Fruit fly (Drosophila melanogaster) whole organism, prepupa: ENCODE results near the gene Exn.

Experiments used
- Blimp-1 ChIP-seq: fragments of 200-800 bp; sonication (Bioruptor generic); optimal IDR thresholded peaks from 3 replicates; lab custom pipeline; 2017; ENCODE audit warnings: missing biosample characterization, missing genetic modification characterization, mild to moderate bottlenecking, moderate library complexity, missing genetic modification reagents
- CG10631 ChIP-seq: fragments of 200-800 bp; sonication (Bioruptor generic); optimal IDR thresholded peaks from 2 replicates; lab custom pipeline; 2016; ENCODE audit warnings: missing biosample characterization, missing genetic modification characterization
- CG10669 ChIP-seq: fragments of 200-800 bp; sonication (Bioruptor generic); optimal IDR thresholded peaks from 3 replicates; lab custom pipeline; 2018; ENCODE audit warnings: missing biosample characterization, mild to moderate bottlenecking, missing genetic modification characterization, moderate library complexity
- CG11294 ChIP-seq: fragments of 200-800 bp; sonication (Bioruptor generic); IDR thresholded peaks from 2 replicates; pipeline ENCODE4 v1.3.6; 2022; ENCODE audit warnings: missing biosample characterization, missing genetic modification characterization
- CG11762 ChIP-seq: fragments of 200-800 bp; sonication (Bioruptor generic); optimal IDR thresholded peaks from 3 replicates; lab custom pipeline; 2016; ENCODE audit warnings: missing biosample characterization, missing genetic modification characterization; ENCODE audit not compliant: insufficient read depth
- CG11902 ChIP-seq: fragments of 200-800 bp; sonication (Bioruptor generic); optimal IDR thresholded peaks from 3 replicates; lab custom pipeline; 2016; ENCODE audit warnings: missing biosample characterization, missing genetic modification characterization
- CG15336 ChIP-seq: fragments of 200-800 bp; sonication (Bioruptor generic); IDR thresholded peaks from 2 replicates; pipeline ENCODE4 v1.3.6; 2022; ENCODE audit warnings: missing biosample characterization, missing genetic modification characterization
- CG1621 ChIP-seq: fragments of 200-800 bp; sonication (Bioruptor generic); optimal IDR thresholded peaks from 3 replicates; lab custom pipeline; 2018; ENCODE audit warnings: missing biosample characterization, mild to moderate bottlenecking, missing genetic modification characterization
- CG3032 ChIP-seq: fragments of 200-800 bp; optimal IDR thresholded peaks from 2 replicates; lab custom pipeline; 2019; ENCODE audit warnings: missing biosample characterization, mild to moderate bottlenecking, missing genetic modification characterization, moderate library complexity
- CG31627 ChIP-seq: fragments of 200-800 bp; sonication (Bioruptor generic); optimal IDR thresholded peaks from 3 replicates; lab custom pipeline; 2016; ENCODE audit warnings: missing biosample characterization, missing genetic modification characterization
- CG32006 ChIP-seq: fragments of 200-800 bp; sonication (Bioruptor generic); optimal IDR thresholded peaks from 3 replicates; lab custom pipeline; 2017; ENCODE audit warnings: missing biosample characterization, mild to moderate bottlenecking, missing genetic modification characterization
- CG3919 ChIP-seq: fragments of 200-800 bp; sonication (Bioruptor generic); optimal IDR thresholded peaks from 3 replicates; lab custom pipeline; 2016; ENCODE audit warnings: missing biosample characterization, missing genetic modification characterization
- CG4318 ChIP-seq: fragments of 200-800 bp; sonication (Bioruptor generic); optimal IDR thresholded peaks from 3 replicates; lab custom pipeline; 2017; ENCODE audit warnings: missing biosample characterization, mild to moderate bottlenecking, missing genetic modification characterization
- CG6276 ChIP-seq: fragments of 200-800 bp; sonication (Bioruptor generic); optimal IDR thresholded peaks from 2 replicates; lab custom pipeline; 2017; ENCODE audit warnings: missing biosample characterization, mild to moderate bottlenecking, missing genetic modification characterization
- CG6792 ChIP-seq: fragments of 200-800 bp; sonication (Bioruptor generic); optimal IDR thresholded peaks from 3 replicates; lab custom pipeline; 2016; ENCODE audit warnings: missing biosample characterization, missing genetic modification characterization
- CG6808 ChIP-seq: fragments of 200-800 bp; sonication (Bioruptor generic); optimal IDR thresholded peaks from 3 replicates; lab custom pipeline; 2017; ENCODE audit warnings: missing biosample characterization, missing genetic modification characterization, mild to moderate bottlenecking, moderate library complexity, missing genetic modification reagents
- CG7368 ChIP-seq: fragments of 200-800 bp; sonication (Bioruptor generic); optimal IDR thresholded peaks from 3 replicates; lab custom pipeline; 2016; ENCODE audit warnings: missing biosample characterization, missing genetic modification characterization
- CG8119 ChIP-seq: fragments of 200-800 bp; sonication (Bioruptor generic); IDR thresholded peaks from 3 replicates; pipeline ENCODE4 v1.3.6; 2022; ENCODE audit warnings: missing biosample characterization, missing genetic modification characterization
- CG9139 ChIP-seq: fragments of 200-800 bp; sonication (Bioruptor generic); optimal IDR thresholded peaks from 3 replicates; lab custom pipeline; 2017; ENCODE audit warnings: missing biosample characterization, mild to moderate bottlenecking, missing genetic modification characterization
- Eip78C ChIP-seq: fragments of 200-800 bp; sonication (Bioruptor generic); peaks from one replicate; lab custom pipeline; 2016; ENCODE audit warnings: missing biosample characterization, missing genetic modification characterization
- Eip93F ChIP-seq: fragments of 200-800 bp; sonication (Bioruptor generic); optimal IDR thresholded peaks from 2 replicates; lab custom pipeline; 2016; ENCODE audit warnings: missing biosample characterization, mild to moderate bottlenecking, missing genetic modification characterization
- Ets21C ChIP-seq: fragments of 200-800 bp; sonication (Bioruptor generic); optimal IDR thresholded peaks from 3 replicates; lab custom pipeline; 2016; ENCODE audit warnings: missing biosample characterization, missing genetic modification characterization
- Ets96B ChIP-seq: fragments of 200-800 bp; optimal IDR thresholded peaks from 2 replicates; lab custom pipeline; 2019; ENCODE audit warnings: missing biosample characterization, mild to moderate bottlenecking, missing genetic modification characterization, moderate library complexity
- Gug ChIP-seq: fragments of 200-800 bp; sonication (Bioruptor generic); IDR thresholded peaks from 2 replicates; pipeline ENCODE4 v1.3.6; 2022; ENCODE audit warnings: missing biosample characterization, missing genetic modification characterization
- Hr39 ChIP-seq: fragments of 200-800 bp; sonication (Bioruptor generic); optimal IDR thresholded peaks from 2 replicates; lab custom pipeline; 2016; ENCODE audit warnings: missing biosample characterization, missing genetic modification characterization
- Hr4 ChIP-seq: fragments of 200-800 bp; sonication (Bioruptor generic); optimal IDR thresholded peaks from 3 replicates; lab custom pipeline; 2016; ENCODE audit warnings: missing biosample characterization, missing genetic modification characterization
- Met ChIP-seq: fragments of 200-800 bp; sonication (Bioruptor generic); optimal IDR thresholded peaks from 3 replicates; lab custom pipeline; 2016; ENCODE audit warnings: missing biosample characterization, missing genetic modification characterization
- OdsH ChIP-seq: fragments of 200-800 bp; sonication (Bioruptor generic); optimal IDR thresholded peaks from 3 replicates; lab custom pipeline; 2016; ENCODE audit warnings: missing biosample characterization, missing genetic modification characterization
- Sox102F ChIP-seq: fragments of 200-800 bp; sonication (Bioruptor generic); optimal IDR thresholded peaks from 2 replicates; lab custom pipeline; 2016; ENCODE audit warnings: missing biosample characterization, mild to moderate bottlenecking, missing genetic modification characterization
- Sox14 ChIP-seq: fragments of 200-800 bp; sonication (Bioruptor generic); optimal IDR thresholded peaks from 3 replicates; lab custom pipeline; 2016; ENCODE audit warnings: missing biosample characterization, missing genetic modification characterization
- achi ChIP-seq: fragments of 200-800 bp; sonication (Bioruptor generic); optimal IDR thresholded peaks from 3 replicates; lab custom pipeline; 2016; ENCODE audit warnings: missing biosample characterization, missing genetic modification characterization
- cyc ChIP-seq: fragments of 200-800 bp; sonication (Bioruptor generic); optimal IDR thresholded peaks from 3 replicates; lab custom pipeline; 2016; ENCODE audit warnings: missing biosample characterization, missing genetic modification characterization
- eg ChIP-seq: fragments of 200-800 bp; sonication (Bioruptor generic); IDR thresholded peaks from 3 replicates; pipeline ENCODE4 v1.3.6; 2022; ENCODE audit warnings: missing biosample characterization, missing genetic modification characterization
- esn ChIP-seq: fragments of 200-800 bp; sonication (Bioruptor generic); optimal IDR thresholded peaks from 2 replicates; lab custom pipeline; 2016; ENCODE audit warnings: missing biosample characterization, mild to moderate bottlenecking, missing genetic modification characterization, moderate library complexity
- fd85E ChIP-seq: fragments of 200-800 bp; sonication (Bioruptor generic); optimal IDR thresholded peaks from 3 replicates; lab custom pipeline; 2016; ENCODE audit warnings: missing biosample characterization, missing genetic modification characterization
- fkh ChIP-seq: fragments of 200-800 bp; sonication (Bioruptor generic); optimal IDR thresholded peaks from 3 replicates; lab custom pipeline; 2017; ENCODE audit warnings: missing biosample characterization, mild to moderate bottlenecking, missing genetic modification characterization, moderate library complexity
- lz ChIP-seq: fragments of 200-800 bp; sonication (Bioruptor generic); optimal IDR thresholded peaks from 3 replicates; lab custom pipeline; 2016; ENCODE audit warnings: missing biosample characterization, missing genetic modification characterization
- spab ChIP-seq: fragments of 200-800 bp; sonication (Bioruptor generic); optimal IDR thresholded peaks from 2 replicates; lab custom pipeline; 2017; ENCODE audit warnings: missing biosample characterization, mild to moderate bottlenecking, missing genetic modification characterization, missing genetic modification reagents
- svp ChIP-seq: fragments of 200-800 bp; sonication (Bioruptor generic); peaks from one replicate; lab custom pipeline; 2016; ENCODE audit warnings: missing biosample characterization, missing genetic modification characterization
- topi ChIP-seq: fragments of 200-800 bp; sonication (Bioruptor generic); optimal IDR thresholded peaks from 3 replicates; lab custom pipeline; 2016; ENCODE audit warnings: missing biosample characterization, missing genetic modification characterization
- vri ChIP-seq: fragments of 200-800 bp; sonication (Bioruptor generic); optimal IDR thresholded peaks from 3 replicates; lab custom pipeline; 2016; ENCODE audit warnings: missing biosample characterization, mild to moderate bottlenecking, missing genetic modification characterization

Gene Exn

dm6 chr3L:17004218-17004759 lies 34.5 kb downstream of the Exn start (continued):
- peak; percentile 91 for TF ChIP-seq spab (GFP tag; lab: Kevin White, UChicago)
- TF ChIP-seq fkh (GFP tag; lab: Kevin White, UChicago): no peak
- peak; percentile 89 for TF ChIP-seq lz (GFP tag; lab: Kevin White, UChicago)
- peak; percentile 92 for TF ChIP-seq Sox14 (GFP tag; lab: Kevin White, UChicago)
- TF ChIP-seq CG11294 (GFP tag; lab: Robert Waterston, UW): peak; percentile 73; the same call in 1 of the 2 replicates
- TF ChIP-seq Sox102F (GFP tag; lab: Kevin White, UChicago): peak; percentile 79
- peak; percentile 91 for TF ChIP-seq CG6792 (GFP tag; lab: Kevin White, UChicago)
- peak; percentile 93 for TF ChIP-seq CG15336 (GFP tag; lab: Robert Waterston, UW)
- peak; percentile 47 for TF ChIP-seq Blimp-1
- peak; percentile 86 for TF ChIP-seq Hr39 (GFP tag; lab: Kevin White, UChicago)
- peak; percentile 87 for TF ChIP-seq CG11762
- TF ChIP-seq CG11902 (GFP tag; lab: Kevin White, UChicago): peak; percentile 85
- peak; percentile 97 for TF ChIP-seq CG10669 (GFP tag; lab: Kevin White, UChicago)
- peak; percentile 95 for TF ChIP-seq Hr4 (GFP tag; lab: Kevin White, UChicago)
- peak; percentile 89 for TF ChIP-seq esn
- peak; percentile 92 for TF ChIP-seq CG3919
- peak; percentile 89 for TF ChIP-seq achi (GFP tag; lab: Kevin White, UChicago)
- TF ChIP-seq fd85E (GFP tag; lab: Kevin White, UChicago): peak; percentile 71
- TF ChIP-seq CG7368: peak; percentile 90
- TF ChIP-seq CG10631 (GFP tag; lab: Kevin White, UChicago): peak; percentile 91
- TF ChIP-seq topi: peak; percentile 88
- TF ChIP-seq CG32006 (GFP tag; lab: Kevin White, UChicago): peak; percentile 95
- TF ChIP-seq vri: no peak
- TF ChIP-seq CG9139 (GFP tag; lab: Kevin White, UChicago): peak; percentile 86
- TF ChIP-seq, all 60 proteins: peak for 56

- TF ChIP-seq CG3032 (tag; lab: Kevin White, UChicago) (peak; percentile 11), Ets96B (tag; lab: Kevin White, UChicago) (no peak), Ets21C (GFP tag; lab: Kevin White, UChicago) (no peak), fkh (GFP tag; lab: Kevin White, UChicago) (peak; percentile 89), Hr39 (GFP tag; lab: Kevin White, UChicago) (no peak), Gug (GFP tag; lab: Robert Waterston, UW) (peak; percentile 39; the same call in 1 of the 2 replicates), achi (GFP tag; lab: Kevin White, UChicago) (no peak), CG6276 (GFP tag; lab: Kevin White, UChicago) (no peak), vri (peak; percentile 19), Met (GFP tag; lab: Kevin White, UChicago) (no peak)
- TF ChIP-seq, all 60 proteins: peak for 4
These were observed 35.1 kb downstream of the Exn start for dm6 chr3L:17004765-17005414.

dm6 chr3L:17005415-17005796 lies 35.6 kb downstream of the Exn start:
- TF ChIP-seq CG6808 (GFP tag; lab: Kevin White, UChicago) (no peak), Eip78C (peak; percentile 30), svp (GFP tag; lab: Kevin White, UChicago) (peak; percentile 97)

- no peak for TF ChIP-seq CG4318
- peak; percentile 33 for TF ChIP-seq CG31627 (GFP tag; lab: Kevin White, UChicago)
- TF ChIP-seq svp (GFP tag; lab: Kevin White, UChicago): peak; percentile 51
- TF ChIP-seq vri: peak; percentile 37
- TF ChIP-seq esn: peak; percentile 9
- peak; percentile 6 for TF ChIP-seq OdsH (GFP tag; lab: Kevin White, UChicago)
- no peak for TF ChIP-seq CG1621 (tag; lab: Kevin White, UChicago)
- peak; percentile 33 for TF ChIP-seq Gug (GFP tag; lab: Robert Waterston, UW)
- TF ChIP-seq Blimp-1: no peak
- no peak for TF ChIP-seq Eip93F (GFP tag; lab: Kevin White, UChicago)
- TF ChIP-seq CG10631 (GFP tag; lab: Kevin White, UChicago): no peak
- TF ChIP-seq Eip78C: peak; percentile 37
- TF ChIP-seq CG8119: no peak
- peak; percentile 84 for TF ChIP-seq fkh (GFP tag; lab: Kevin White, UChicago)
- TF ChIP-seq Met (GFP tag; lab: Kevin White, UChicago): peak; percentile 20
- TF ChIP-seq spab (GFP tag; lab: Kevin White, UChicago): no peak
- TF ChIP-seq cyc (GFP tag; lab: Kevin White, UChicago): peak; percentile 28
- TF ChIP-seq eg (GFP tag; lab: Robert Waterston, UW): peak; percentile 33; the same call in 1 of the 3 replicates
- peak; percentile 33 for TF ChIP-seq Sox14 (GFP tag; lab: Kevin White, UChicago)
- TF ChIP-seq CG3919: peak; percentile 28
These were observed 36.5 kb downstream of the Exn start for dm6 chr3L:17006250-17006693.
